Worm (Caenorhabditis elegans): ENCODE measurements around the gene scav-4.

- TF ChIP-seq unc-62 (GFP tag; optimal IDR thresholded peaks at IDR 0.05) (no peak), mep-1 (tag; optimal IDR thresholded peaks at IDR 0.05) (no peak), unc-130 (tag; optimal IDR thresholded peaks at IDR 0.05) (no peak), nhr-90 (tag; optimal IDR thresholded peaks at IDR 0.05; ENCODE audit: poor library complexity) (no peak), ceh-88 (GFP tag; IDR thresholded peaks at IDR 0.05) (no peak), nhr-77 (tag; optimal IDR thresholded peaks at IDR 0.05) (no peak), grh-1 (GFP tag; IDR thresholded peaks at IDR 0.05) (no peak), nhr-28 (tag; optimal IDR thresholded peaks at IDR 0.05) (no peak), zip-4 (GFP tag; optimal IDR thresholded peaks at IDR 0.05) (no peak), sptf-1 (tag; optimal IDR thresholded peaks at IDR 0.05) (no peak), mdl-1 (tag; optimal IDR thresholded peaks at IDR 0.05) (no peak), alr-1 (tag; optimal IDR thresholded peaks at IDR 0.05; ENCODE audit: borderline replicate concordance) (no peak), ets-5 (GFP tag; IDR thresholded peaks at IDR 0.05) (no peak), snpc-4 (tag; optimal IDR thresholded peaks at IDR 0.05) (no peak)
These were observed 18.0 kb downstream of the scav-4 start for ce11 chrX:12999567-12999966.

Measured in whole organism, L1 larva.